Worm (Caenorhabditis elegans) whole organism, early embryonic: ENCODE data around the gene F12E12.6.

ENCODE experiments used
- B0310.2 ChIP-seq: sonication (generic microtip); optimal IDR thresholded peaks from 2 replicates; lab custom pipeline; 2016; ENCODE audit warnings: mild to moderate bottlenecking, missing genetic modification characterization, missing compliant biosample characterization
- F13C5.2 ChIP-seq: sonication (generic microtip); optimal IDR thresholded peaks from 2 replicates; lab custom pipeline; 2017; ENCODE audit warnings: mild to moderate bottlenecking, missing genetic modification characterization, inconsistent platforms, missing compliant biosample characterization
- aly-1 ChIP-seq: sonication (generic microtip); optimal IDR thresholded peaks from 2 replicates; lab custom pipeline; 2016; ENCODE audit warnings: missing genetic modification characterization, missing compliant biosample characterization
- ama-1 ChIP-seq: fragments of 150-350 bp; optimal IDR thresholded peaks from 2 replicates; lab custom pipeline; 2014
- ceh-13 ChIP-seq: fragments of 200-800 bp; sonication (Bioruptor generic); optimal IDR thresholded peaks from 2 replicates; lab custom pipeline; 2018; ENCODE audit warnings: mild to moderate bottlenecking, missing genetic modification characterization, missing compliant biosample characterization
- ceh-36 ChIP-seq: sonication (generic microtip); optimal IDR thresholded peaks from 2 replicates; lab custom pipeline; 2016; ENCODE audit warnings: missing genetic modification characterization, inconsistent platforms, missing compliant biosample characterization
- ets-7 ChIP-seq: sonication (generic microtip); optimal IDR thresholded peaks from 2 replicates; lab custom pipeline; 2016; ENCODE audit warnings: missing genotype, missing genetic modification characterization, missing compliant biosample characterization
- flt-1 ChIP-seq: fragments of 200-800 bp; sonication (Bioruptor generic); IDR thresholded peaks from 2 replicates; pipeline ENCODE4 v1.3.6; 2022; ENCODE audit warnings: missing genetic modification characterization, missing compliant biosample characterization
- hmbx-1 ChIP-seq: sonication (generic microtip); optimal IDR thresholded peaks from 2 replicates; lab custom pipeline; 2016; ENCODE audit warnings: mild to moderate bottlenecking, missing genetic modification characterization, missing compliant biosample characterization
- hmg-4 ChIP-seq: fragments of 200-800 bp; sonication (Bioruptor generic); optimal IDR thresholded peaks from 2 replicates; lab custom pipeline; 2018; ENCODE audit warnings: mild to moderate bottlenecking, missing genetic modification characterization, missing compliant biosample characterization
- hnd-1 ChIP-seq: sonication (generic microtip); optimal IDR thresholded peaks from 2 replicates; lab custom pipeline; 2016; ENCODE audit warnings: missing genetic modification characterization, missing compliant biosample characterization
- pes-1 ChIP-seq: fragments of 200-800 bp; sonication (Bioruptor generic); IDR thresholded peaks from 2 replicates; pipeline ENCODE4 v1.3.6; 2022; ENCODE audit warnings: missing genetic modification reagents, missing genetic modification characterization, missing compliant biosample characterization
- scrt-1 ChIP-seq: fragments of 200-800 bp; sonication (Bioruptor generic); IDR thresholded peaks from 2 replicates; pipeline ENCODE4 v1.3.6; 2022; ENCODE audit warnings: missing genetic modification characterization, missing compliant biosample characterization
- sea-1 ChIP-seq: fragments of 200-800 bp; sonication (Bioruptor generic); conservative IDR thresholded peaks from 2 replicates; pipeline ENCODE4 v1.3.6; 2022; ENCODE audit warnings: missing genetic modification characterization, missing compliant biosample characterization
- tbx-11 ChIP-seq: fragments of 200-800 bp; sonication (Bioruptor generic); IDR thresholded peaks from 2 replicates; pipeline ENCODE4 v1.3.6; 2022; ENCODE audit warnings: missing genetic modification characterization, missing compliant biosample characterization
- tbx-37 ChIP-seq: fragments of 200-800 bp; sonication (Bioruptor generic); conservative IDR thresholded peaks from 2 replicates; pipeline ENCODE4 v1.3.6; 2022; ENCODE audit warnings: missing genetic modification reagents, missing genetic modification characterization, missing compliant biosample characterization
- tra-4 ChIP-seq: sonication (generic microtip); optimal IDR thresholded peaks from 2 replicates; lab custom pipeline; 2017; ENCODE audit warnings: missing genetic modification characterization, missing compliant biosample characterization

F12E12.6 gene

ce11 chrII:3752184-3752583 lies 15.4 kb upstream of the F12E12.6 start, which contains the start of gene sdz-11:
sdz-11 (minus strand) TSS chrII:3752284.
- TF ChIP-seq B0310.2 (tag; lab: Kevin White, UChicago) (no peak), hmg-4 (no peak), aly-1 (tag; lab: Kevin White, UChicago) (no peak), ceh-13 (GFP tag; lab: Kevin White, UChicago) (no peak), hnd-1 (tag; lab: Kevin White, UChicago) (no peak), flt-1 (GFP tag; lab: Robert Waterston, UW) (no peak), ceh-36 (tag; lab: Kevin White, UChicago) (no peak), hmbx-1 (tag; lab: Kevin White, UChicago) (no peak), sea-1 (GFP tag; lab: Robert Waterston, UW) (no peak), tra-4 (tag; lab: Kevin White, UChicago) (no peak), F13C5.2 (no peak), ets-7 (no peak), tbx-37 (GFP tag; lab: Robert Waterston, UW) (no peak), scrt-1 (GFP tag; lab: Robert Waterston, UW) (no peak), pes-1 (GFP tag; lab: Robert Waterston, UW) (no peak), tbx-11 (no peak), ama-1 (no peak)

- no peak for TF ChIP-seq pes-1 (GFP tag; lab: Robert Waterston, UW)
These were observed 13.9 kb upstream of the F12E12.6 start, which contains the start of gene fbxb-91 for ce11 chrII:3750685-3751084. fbxb-91 (minus strand) TSS chrII:3750785.

DNA sequence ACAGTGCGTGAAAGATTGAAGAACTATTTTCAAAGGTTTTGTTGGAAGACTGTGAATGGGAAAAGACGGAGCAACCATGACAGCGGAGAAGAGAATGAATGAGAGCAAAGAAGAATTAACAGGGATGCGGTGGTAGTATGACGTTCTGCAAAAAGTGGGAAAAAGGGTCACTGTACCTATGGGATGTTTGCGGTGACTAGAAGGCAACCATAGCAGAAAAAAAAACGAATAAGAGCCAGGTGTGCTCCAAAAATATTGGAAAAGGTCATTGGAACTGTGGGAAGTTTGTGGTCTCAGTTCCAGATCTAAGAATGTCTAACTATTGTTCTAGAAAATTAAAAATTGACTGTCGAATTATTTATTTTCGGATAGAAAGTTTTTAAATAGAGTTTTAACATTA lies 12.0 kb upstream of the F12E12.6 start, which contains the start of gene fbxb-90:
Gene fbxb-90 (minus strand): TSS at position 101 of the 400 bp plus-strand sequence.
- TF ChIP-seq scrt-1 (GFP tag; lab: Robert Waterston, UW) (no peak), tbx-11 (no peak), flt-1 (GFP tag; lab: Robert Waterston, UW) (no peak), ama-1 (no peak), hnd-1 (tag; lab: Kevin White, UChicago) (no peak), hmbx-1 (tag; lab: Kevin White, UChicago) (no peak), B0310.2 (tag; lab: Kevin White, UChicago) (no peak), pes-1 (GFP tag; lab: Robert Waterston, UW) (no peak), hmg-4 (no peak), tbx-37 (GFP tag; lab: Robert Waterston, UW) (no peak), F13C5.2 (no peak), tra-4 (tag; lab: Kevin White, UChicago) (no peak), ets-7 (no peak)

DNA sequence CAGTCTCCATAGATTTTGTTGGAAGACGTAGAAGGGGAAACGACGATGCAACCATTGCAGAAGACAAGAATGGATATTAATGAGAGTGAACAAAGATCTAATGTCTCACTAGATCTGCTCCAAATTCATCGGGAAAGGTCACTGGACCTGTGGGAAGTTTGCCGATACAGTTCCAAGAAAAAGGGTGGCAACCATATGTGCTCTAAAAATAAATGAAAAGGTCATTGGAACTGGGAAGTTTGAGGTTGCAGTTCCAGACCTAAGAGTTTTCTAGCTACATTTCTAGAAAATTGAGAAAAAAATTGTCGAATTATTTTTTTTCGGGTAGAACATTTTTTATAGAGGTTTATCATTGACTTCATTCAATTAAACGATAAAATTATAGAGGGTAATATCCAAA lies 10.7 kb upstream of the F12E12.6 start, which contains the start of gene fbxb-92:
Gene fbxb-92 (minus strand): TSS at position 101 of the 400 bp plus-strand sequence.
- TF ChIP-seq tbx-37 (GFP tag; lab: Robert Waterston, UW) (no peak), aly-1 (tag; lab: Kevin White, UChicago) (no peak), B0310.2 (tag; lab: Kevin White, UChicago) (no peak), tra-4 (tag; lab: Kevin White, UChicago) (no peak), pes-1 (GFP tag; lab: Robert Waterston, UW) (no peak), F13C5.2 (no peak), hmg-4 (no peak)

- no peak for TF ChIP-seq F13C5.2
- no peak for TF ChIP-seq scrt-1 (GFP tag; lab: Robert Waterston, UW)
- no peak for TF ChIP-seq tbx-11
- no peak for TF ChIP-seq hmg-4
- no peak for TF ChIP-seq hnd-1 (tag; lab: Kevin White, UChicago)
- no peak for TF ChIP-seq ceh-13 (GFP tag; lab: Kevin White, UChicago)
- TF ChIP-seq hmbx-1 (tag; lab: Kevin White, UChicago), result no peak
- no peak for TF ChIP-seq aly-1 (tag; lab: Kevin White, UChicago)
- TF ChIP-seq ets-7, result no peak
- TF ChIP-seq pes-1 (GFP tag; lab: Robert Waterston, UW), result no peak
- TF ChIP-seq sea-1 (GFP tag; lab: Robert Waterston, UW), result no peak
- no peak for TF ChIP-seq ama-1
- no peak for TF ChIP-seq ceh-36 (tag; lab: Kevin White, UChicago)
- no peak for TF ChIP-seq B0310.2 (tag; lab: Kevin White, UChicago)
- TF ChIP-seq flt-1 (GFP tag; lab: Robert Waterston, UW), result no peak
- TF ChIP-seq tbx-37 (GFP tag; lab: Robert Waterston, UW), result no peak
- TF ChIP-seq tra-4 (tag; lab: Kevin White, UChicago), result no peak
These were observed 7.0 kb upstream of the F12E12.6 start, which contains the start of gene nta-1 for ce11 chrII:3743684-3744200. nta-1 (minus strand) TSS chrII:3743814.

- TF ChIP-seq hmg-4 (no peak), pes-1 (GFP tag; lab: Robert Waterston, UW) (no peak), scrt-1 (GFP tag; lab: Robert Waterston, UW) (no peak), B0310.2 (tag; lab: Kevin White, UChicago) (no peak), ama-1 (no peak), hnd-1 (tag; lab: Kevin White, UChicago) (no peak)
These were observed 4.8 kb upstream of the F12E12.6 start, which contains the start of gene F12E12.1 for ce11 chrII:3741584-3741983. F12E12.1 (plus strand) TSS chrII:3741884.

DNA sequence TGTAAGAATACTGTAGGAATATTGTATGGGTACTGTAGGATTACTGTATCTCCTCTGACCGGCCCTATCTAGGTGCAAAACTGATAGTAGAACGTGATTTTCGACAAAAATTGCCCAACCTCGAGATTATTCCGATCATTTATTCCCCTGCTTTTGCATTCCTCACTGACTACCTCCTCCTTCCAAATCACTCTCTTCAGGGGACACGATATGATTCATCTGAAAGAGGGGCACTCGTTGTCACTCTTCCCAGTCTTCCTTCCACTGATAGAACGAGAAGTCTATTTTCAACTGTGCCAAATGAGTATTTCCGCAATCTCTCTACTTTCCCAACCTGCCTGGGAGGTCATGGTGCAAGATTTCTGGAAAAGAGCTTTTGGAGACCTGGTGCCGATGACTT lies 2.9 kb upstream of the F12E12.6 start, which contains the start of gene F12E12.2:
Gene F12E12.2 (plus strand): TSS at position 301 of the 400 bp plus-strand sequence.
- TF ChIP-seq ets-7 (no peak), ama-1 (no peak), aly-1 (tag; lab: Kevin White, UChicago) (no peak), B0310.2 (tag; lab: Kevin White, UChicago) (no peak)

- TF ChIP-seq ceh-13 (GFP tag; lab: Kevin White, UChicago), result no peak
- TF ChIP-seq hnd-1 (tag; lab: Kevin White, UChicago), result no peak
- TF ChIP-seq scrt-1 (GFP tag; lab: Robert Waterston, UW), result no peak
- no peak for TF ChIP-seq tra-4 (tag; lab: Kevin White, UChicago)
- no peak for TF ChIP-seq aly-1 (tag; lab: Kevin White, UChicago)
- TF ChIP-seq flt-1 (GFP tag; lab: Robert Waterston, UW), result no peak
- no peak for TF ChIP-seq ama-1
- no peak for TF ChIP-seq ets-7
These were observed 5.0 kb downstream of the F12E12.6 start, which contains the start of the genes sdz-12 and bath-31 for ce11 chrII:3731723-3732122. sdz-12 (minus strand) TSS chrII:3731823. bath-31 (plus strand) TSS chrII:3731973.
